Fruit fly (Drosophila melanogaster) whole organism, embryonic: ENCODE data around the gene CG43658.

Experiments used
- Adf1 ChIP-seq: fragments of 200-800 bp; sonication (Bioruptor generic); IDR thresholded peaks from 2 replicates; pipeline ENCODE4 v1.3.6; 2022; ENCODE audit warnings: missing biosample characterization, missing genetic modification characterization
- Asciz ChIP-seq: fragments of 200-800 bp; sonication (Bioruptor generic); optimal IDR thresholded peaks from 2 replicates; lab custom pipeline; 2017; ENCODE audit warnings: missing biosample characterization, mild to moderate bottlenecking, missing genetic modification characterization, missing genetic modification reagents
- Atf-2 ChIP-seq: fragments of 200-800 bp; sonication (Bioruptor generic); optimal IDR thresholded peaks from 2 replicates; lab custom pipeline; 2016; ENCODE audit warnings: missing biosample characterization, missing genetic modification characterization
- Bgb ChIP-seq: fragments of 200-800 bp; sonication (Bioruptor generic); IDR thresholded peaks from 2 replicates; pipeline ENCODE4 v1.3.6; 2022; ENCODE audit warnings: missing biosample characterization, missing genetic modification characterization; ENCODE audit not compliant: partially characterized antibody
- Blimp-1 ChIP-seq: fragments of 200-800 bp; sonication (Bioruptor generic); optimal IDR thresholded peaks from 3 replicates; lab custom pipeline; 2018; ENCODE audit warnings: missing biosample characterization, missing genetic modification characterization, mild to moderate bottlenecking, moderate library complexity, missing genetic modification reagents
- BtbVII ChIP-seq: fragments of 200-800 bp; sonication (Bioruptor generic); optimal IDR thresholded peaks from 3 replicates; lab custom pipeline; 2017; ENCODE audit warnings: missing biosample characterization, mild to moderate bottlenecking, missing genetic modification characterization
- CG10209 ChIP-seq: fragments of 200-800 bp; sonication (Bioruptor generic); optimal IDR thresholded peaks from 3 replicates; lab custom pipeline; 2017; ENCODE audit warnings: missing biosample characterization, mild to moderate bottlenecking, missing genetic modification characterization, missing genetic modification reagents
- CG10654 ChIP-seq: fragments of 200-800 bp; sonication (Bioruptor generic); optimal IDR thresholded peaks from 2 replicates; lab custom pipeline; 2016; ENCODE audit warnings: missing biosample characterization, missing genetic modification characterization
- CG12391 ChIP-seq: fragments of 200-800 bp; sonication (Bioruptor generic); optimal IDR thresholded peaks from 3 replicates; lab custom pipeline; 2018; ENCODE audit warnings: missing biosample characterization, mild to moderate bottlenecking, missing genetic modification characterization, moderate library complexity
- CG12769 ChIP-seq: fragments of 200-800 bp; sonication (Bioruptor generic); optimal IDR thresholded peaks from 2 replicates; lab custom pipeline; 2019; ENCODE audit warnings: missing biosample characterization, mild to moderate bottlenecking, missing genetic modification characterization, moderate library complexity
- CG15601 ChIP-seq: fragments of 200-800 bp; sonication (Bioruptor generic); optimal IDR thresholded peaks from 3 replicates; lab custom pipeline; 2019; ENCODE audit warnings: missing biosample characterization, mild to moderate bottlenecking, missing genetic modification characterization, moderate library complexity
- CG18011 ChIP-seq: fragments of 200-800 bp; sonication (Bioruptor generic); optimal IDR thresholded peaks from 2 replicates; lab custom pipeline; 2017; ENCODE audit warnings: missing biosample characterization, missing genetic modification characterization, mild to moderate bottlenecking, moderate library complexity, missing genotype
- CG31224 ChIP-seq: fragments of 200-800 bp; sonication (Bioruptor generic); IDR thresholded peaks from 2 replicates; pipeline ENCODE4 v1.3.6; 2022; ENCODE audit warnings: missing biosample characterization, missing genetic modification characterization
- CG34376 ChIP-seq: fragments of 200-800 bp; sonication (Bioruptor generic); optimal IDR thresholded peaks from 2 replicates; lab custom pipeline; 2018; ENCODE audit warnings: missing biosample characterization, mild to moderate bottlenecking, missing genetic modification characterization
- CG3726 ChIP-seq: fragments of 200-800 bp; sonication (Bioruptor generic); IDR thresholded peaks from 3 replicates; pipeline ENCODE4, ENCODE4 v1.3.6; 2022; ENCODE audit warnings: missing biosample characterization, missing genetic modification characterization
- CG7372 ChIP-seq: fragments of 200-800 bp; sonication (Bioruptor generic); IDR thresholded peaks from 2 replicates; pipeline ENCODE4 v1.3.6; 2022; ENCODE audit warnings: missing biosample characterization, missing genetic modification characterization
- CG9437 ChIP-seq: fragments of 200-800 bp; sonication (Bioruptor generic); optimal IDR thresholded peaks from 2 replicates; lab custom pipeline; 2018; ENCODE audit warnings: missing biosample characterization, mild to moderate bottlenecking, missing genetic modification characterization
- CG9932 ChIP-seq: fragments of 200-800 bp; sonication (Bioruptor generic); IDR thresholded peaks from 2 replicates; pipeline ENCODE4 v1.3.6; 2022; ENCODE audit warnings: missing biosample characterization, missing genetic modification characterization
- D19A ChIP-seq: fragments of 200-800 bp; optimal IDR thresholded peaks from 3 replicates; lab custom pipeline; 2019; ENCODE audit warnings: missing biosample characterization, mild to moderate bottlenecking, missing genetic modification characterization, moderate library complexity
- Deaf1 ChIP-seq: fragments of 200-800 bp; optimal IDR thresholded peaks from 3 replicates; lab custom pipeline; 2019; ENCODE audit warnings: missing biosample characterization, mild to moderate bottlenecking, missing genetic modification characterization, moderate library complexity
- Eip74EF ChIP-seq, 2 experiments: fragments of 200-800 bp in 1 of 2; fragments of >200 bp in 1 of 2; sonication (Bioruptor generic) in 1 of 2; optimal IDR thresholded peaks; 2 replicates each; lab custom pipeline; 2017 to 2019; ENCODE audit warnings: missing biosample characterization in 2 of 2, missing genetic modification characterization in 2 of 2, mild to moderate bottlenecking in 1 of 2, moderate library complexity in 1 of 2
- Fer3 ChIP-seq: fragments of 200-800 bp; sonication (Bioruptor generic); optimal IDR thresholded peaks from 2 replicates; lab custom pipeline; 2018; ENCODE audit warnings: missing biosample characterization, mild to moderate bottlenecking, missing genetic modification characterization, moderate library complexity
- H2.0 ChIP-seq: fragments of 200-800 bp; sonication (Bioruptor generic); IDR thresholded peaks from 2 replicates; pipeline ENCODE4 v1.3.6; 2022; ENCODE audit warnings: missing biosample characterization, missing genetic modification characterization
- HmgZ ChIP-seq: fragments of 200-800 bp; sonication (Bioruptor generic); optimal IDR thresholded peaks from 2 replicates; lab custom pipeline; 2018; ENCODE audit warnings: missing biosample characterization, mild to moderate bottlenecking, missing genetic modification characterization
- Hr39 ChIP-seq: fragments of >200 bp; optimal IDR thresholded peaks from 2 replicates; lab custom pipeline; 2017
- Jarid2 ChIP-seq: fragments of 200-800 bp; sonication (Bioruptor generic); optimal IDR thresholded peaks from 3 replicates; lab custom pipeline; 2017; ENCODE audit warnings: mild to moderate bottlenecking, missing biosample characterization, missing genetic modification reagents, missing genetic modification characterization
- Oli ChIP-seq: fragments of 200-800 bp; sonication (Bioruptor generic); optimal IDR thresholded peaks from 2 replicates; lab custom pipeline; 2018; ENCODE audit warnings: missing biosample characterization, mild to moderate bottlenecking, missing genetic modification characterization, moderate library complexity
- Opbp ChIP-seq: fragments of 200-800 bp; sonication (Bioruptor generic); IDR thresholded peaks from 3 replicates; pipeline ENCODE4 v1.3.6; 2022; ENCODE audit warnings: missing biosample characterization, missing genetic modification characterization; ENCODE audit not compliant: partially characterized antibody
- Optix ChIP-seq: fragments of 200-800 bp; sonication (Bioruptor generic); IDR thresholded peaks from 3 replicates; pipeline ENCODE4 v1.3.6; 2022; ENCODE audit warnings: missing biosample characterization, missing genetic modification characterization
- Rx ChIP-seq: fragments of 200-800 bp; sonication (Bioruptor generic); IDR thresholded peaks from 2 replicates; pipeline ENCODE4 v1.3.6; 2022; ENCODE audit warnings: missing biosample characterization, missing genetic modification characterization
- ac ChIP-seq: fragments of 200-800 bp; sonication (Bioruptor generic); optimal IDR thresholded peaks from 3 replicates; lab custom pipeline; 2017; ENCODE audit warnings: missing biosample characterization, mild to moderate bottlenecking, missing genetic modification characterization
- amos ChIP-seq: fragments of 200-800 bp; sonication (Bioruptor generic); IDR thresholded peaks from 2 replicates; pipeline ENCODE4 v1.3.6; 2022; ENCODE audit warnings: missing biosample characterization, missing genetic modification characterization; ENCODE audit not compliant: partially characterized antibody
- aop ChIP-seq: fragments of 200-800 bp; sonication (Bioruptor generic); IDR thresholded peaks from 2 replicates; pipeline ENCODE4 v1.3.6; 2022; ENCODE audit warnings: missing biosample characterization, missing genetic modification characterization
- ato ChIP-seq: fragments of 200-800 bp; sonication (Bioruptor generic); IDR thresholded peaks from 2 replicates; pipeline ENCODE4 v1.3.6; 2022; ENCODE audit warnings: missing biosample characterization, missing genetic modification characterization; ENCODE audit not compliant: partially characterized antibody
- bowl ChIP-seq: fragments of 200-800 bp; sonication (Bioruptor generic); IDR thresholded peaks from 2 replicates; pipeline ENCODE4 v1.3.6; 2022; ENCODE audit warnings: missing biosample characterization, missing genetic modification characterization
- dati ChIP-seq: fragments of 200-800 bp; sonication (Bioruptor generic); IDR thresholded peaks from 2 replicates; pipeline ENCODE4 v1.3.6; 2022; ENCODE audit warnings: missing biosample characterization, missing genetic modification characterization
- dimm ChIP-seq: fragments of 200-800 bp; sonication (Bioruptor generic); IDR thresholded peaks from 2 replicates; pipeline ENCODE4 v1.3.6; 2022; ENCODE audit warnings: missing biosample characterization, missing genetic modification characterization
- dm ChIP-seq: fragments of 200-800 bp; sonication (Bioruptor generic); optimal IDR thresholded peaks from 3 replicates; lab custom pipeline; 2016; ENCODE audit warnings: missing biosample characterization, missing genetic modification characterization
- fu2 ChIP-seq: fragments of 200-800 bp; sonication (Bioruptor generic); optimal IDR thresholded peaks from 2 replicates; lab custom pipeline; 2016; ENCODE audit warnings: missing biosample characterization, missing genetic modification characterization
- gro ChIP-seq: fragments of 200-800 bp; sonication (Bioruptor generic); optimal IDR thresholded peaks from 2 replicates; lab custom pipeline; 2016; ENCODE audit warnings: missing biosample characterization, missing genetic modification characterization
- hbn ChIP-seq: fragments of 200-800 bp; sonication (Bioruptor generic); IDR thresholded peaks from 2 replicates; pipeline ENCODE4 v1.3.6; 2022; ENCODE audit warnings: missing biosample characterization, missing genetic modification characterization; ENCODE audit not compliant: partially characterized antibody
- lov ChIP-seq, 2 experiments: fragments of 200-800 bp in 1 of 2; fragments of >200 bp in 1 of 2; sonication (Bioruptor generic) in 1 of 2; IDR thresholded peaks in 1 of 2; optimal IDR thresholded peaks in 1 of 2; 2 replicates in 1 of 2; 3 replicates in 1 of 2; pipeline versions ENCODE4 v1.3.6 to Lab custom; 2017 to 2022; ENCODE audit warnings: missing biosample characterization in 1 of 2, missing genetic modification characterization in 1 of 2
- luna ChIP-seq: fragments of 200-800 bp; sonication (Bioruptor generic); optimal IDR thresholded peaks from 2 replicates; lab custom pipeline; 2016; ENCODE audit warnings: missing biosample characterization, missing genetic modification characterization
- nau ChIP-seq: fragments of 200-800 bp; sonication (Bioruptor generic); optimal IDR thresholded peaks from 3 replicates; lab custom pipeline; 2017; ENCODE audit warnings: missing biosample characterization, mild to moderate bottlenecking, missing genetic modification characterization, missing genetic modification reagents
- odd ChIP-seq: fragments of 200-800 bp; sonication (Bioruptor generic); optimal IDR thresholded peaks from 2 replicates; lab custom pipeline; 2017; ENCODE audit warnings: missing biosample characterization, mild to moderate bottlenecking, missing genetic modification characterization
- pnt ChIP-seq: fragments of 200-800 bp; sonication (Bioruptor generic); optimal IDR thresholded peaks from 3 replicates; lab custom pipeline; 2016; ENCODE audit warnings: missing biosample characterization, missing genetic modification characterization
- pum ChIP-seq: fragments of 200-800 bp; sonication (Bioruptor generic); optimal IDR thresholded peaks from 2 replicates; lab custom pipeline; 2016; ENCODE audit warnings: missing biosample characterization, missing genetic modification characterization
- tap ChIP-seq: fragments of 200-800 bp; optimal IDR thresholded peaks from 3 replicates; lab custom pipeline; 2019; ENCODE audit warnings: missing biosample characterization, mild to moderate bottlenecking, missing genetic modification characterization, moderate library complexity
- unc-4 ChIP-seq: fragments of 200-800 bp; sonication (Bioruptor generic); IDR thresholded peaks from 2 replicates; pipeline ENCODE4 v1.3.6; 2022; ENCODE audit warnings: missing biosample characterization, missing genetic modification characterization; ENCODE audit not compliant: partially characterized antibody
- wor ChIP-seq: fragments of 200-800 bp; sonication (Bioruptor generic); IDR thresholded peaks from 2 replicates; pipeline ENCODE4 v1.3.6; 2022; ENCODE audit warnings: missing biosample characterization, missing genetic modification characterization
- zen ChIP-seq: fragments of 200-800 bp; sonication (Bioruptor generic); optimal IDR thresholded peaks from 3 replicates; lab custom pipeline; 2018; ENCODE audit warnings: missing biosample characterization, mild to moderate bottlenecking, missing genetic modification characterization, moderate library complexity

CG43658 gene

dm6 chrX:17501521-17501920 is 59.5 kb downstream of the CG43658 start (continued):
- TF ChIP-seq luna (GFP tag; lab: Kevin White, UChicago) (no peak), dati (GFP tag; lab: Robert Waterston, UW) (no peak), CG31224 (GFP tag; lab: Robert Waterston, UW) (no peak), pum (no peak), gro (GFP tag; lab: Kevin White, UChicago) (no peak), CG3726 (no peak), aop (GFP tag; lab: Robert Waterston, UW) (no peak), tap (tag; lab: Kevin White, UChicago) (peak; percentile 34), Oli (tag; lab: Kevin White, UChicago) (peak; percentile 3), odd (GFP tag; lab: Kevin White, UChicago) (no peak), BtbVII (GFP tag; lab: Kevin White, UChicago) (no peak), CG15601 (peak; percentile 10), H2.0 (GFP tag; lab: Robert Waterston, UW) (no peak), CG9437 (no peak), CG34376 (no peak), Adf1 (no peak), Eip74EF (GFP tag; optimal IDR thresholded peaks at IDR 0.05; lab: Kevin White, UChicago) (no peak), Atf-2 (GFP tag; lab: Kevin White, UChicago) (no peak), zen (tag; lab: Kevin White, UChicago) (peak; percentile 31), amos (no peak), fu2 (GFP tag; lab: Kevin White, UChicago) (no peak), CG18011 (GFP tag; lab: Kevin White, UChicago) (no peak), nau (GFP tag; lab: Kevin White, UChicago) (peak; percentile 9), D19A (tag; lab: Kevin White, UChicago) (peak; percentile 57), Hr39 (no peak), wor (GFP tag; lab: Robert Waterston, UW) (no peak), CG12391 (no peak), CG12769 (tag; lab: Kevin White, UChicago) (no peak), unc-4 (GFP tag; lab: Robert Waterston, UW) (no peak), dimm (GFP tag; lab: Robert Waterston, UW) (no peak), ac (GFP tag; lab: Kevin White, UChicago) (no peak), CG10209 (peak; percentile 24), Deaf1 (tag; lab: Kevin White, UChicago) (no peak), Rx (no peak), ato (GFP tag; lab: Robert Waterston, UW) (no peak), HmgZ (tag; lab: Kevin White, UChicago) (no peak), lov (optimal IDR thresholded peaks at IDR 0.05; lab: Kevin White, UChicago) (no peak), lov (GFP tag; IDR thresholded peaks at IDR 0.05; lab: Robert Waterston, UW) (no peak), CG9932 (GFP tag; lab: Robert Waterston, UW) (no peak), pnt (GFP tag; lab: Kevin White, UChicago) (peak; percentile 1), Bgb (GFP tag; lab: Robert Waterston, UW) (no peak), Fer3 (peak; percentile 13), CG10654 (GFP tag; lab: Kevin White, UChicago) (no peak), Asciz (GFP tag; lab: Kevin White, UChicago) (peak; percentile 22), Blimp-1 (peak; percentile 67), Optix (GFP tag; lab: Robert Waterston, UW) (no peak), bowl (GFP tag; lab: Robert Waterston, UW) (no peak), CG7372 (GFP tag; lab: Robert Waterston, UW) (no peak), dm (GFP tag; lab: Kevin White, UChicago) (no peak), Jarid2 (no peak), Opbp (no peak), hbn (GFP tag; lab: Robert Waterston, UW) (no peak)
